Worm (Caenorhabditis elegans): ENCODE measurements around the gene copd-1.

copd-1 gene

ce11 chrIII:6615064-6615463 lies 9.7 kb downstream of the copd-1 start, which contains the start of gene cmtr-2:
Gene cmtr-2 (plus strand): TSS chrIII:6615414.
- TF ChIP-seq lsy-2 (tag; optimal IDR thresholded peaks at IDR 0.05), result peak; percentile 46
- TF ChIP-seq mep-1 (tag; optimal IDR thresholded peaks at IDR 0.05), result peak; percentile 44
- peak; percentile 96 for TF ChIP-seq ces-1 (GFP tag; optimal IDR thresholded peaks at IDR 0.05)
- no peak for TF ChIP-seq flh-1 (GFP tag; optimal IDR thresholded peaks at IDR 0.05)
- TF ChIP-seq nhr-2 (tag; optimal IDR thresholded peaks at IDR 0.05), result peak; percentile 37
- TF ChIP-seq unc-62 (GFP tag; optimal IDR thresholded peaks at IDR 0.05), result no peak
- no peak for TF ChIP-seq nhr-12 (tag; optimal IDR thresholded peaks at IDR 0.05)
- TF ChIP-seq hlh-1 (tag; optimal IDR thresholded peaks at IDR 0.05), result no peak
- TF ChIP-seq ham-2 (GFP tag; optimal IDR thresholded peaks at IDR 0.05), result no peak
- TF ChIP-seq pha-4 (tag; optimal IDR thresholded peaks at IDR 0.05), result peak; percentile 22

- TF ChIP-seq ham-2 (GFP tag; optimal IDR thresholded peaks at IDR 0.05) (no peak), nhr-2 (tag; optimal IDR thresholded peaks at IDR 0.05) (no peak), tbx-8 (GFP tag; optimal IDR thresholded peaks at IDR 0.05) (no peak), zip-8 (tag; optimal IDR thresholded peaks at IDR 0.05) (no peak), drap-1 (GFP tag; optimal IDR thresholded peaks at IDR 0.05) (no peak), pha-4 (tag; optimal IDR thresholded peaks at IDR 0.05) (no peak), nhr-76 (tag; optimal IDR thresholded peaks at IDR 0.05) (no peak), ceh-83 (GFP tag; optimal IDR thresholded peaks at IDR 0.05) (no peak), hlh-1 (tag; optimal IDR thresholded peaks at IDR 0.05) (no peak), mab-5 (tag; optimal IDR thresholded peaks at IDR 0.05) (no peak), unc-39 (tag; optimal IDR thresholded peaks at IDR 0.05) (no peak), blmp-1 (tag; optimal IDR thresholded peaks at IDR 0.05) (no peak), nhr-28 (tag; optimal IDR thresholded peaks at IDR 0.05) (no peak), mls-2 (tag; optimal IDR thresholded peaks at IDR 0.05) (no peak), cnd-1 (tag; optimal IDR thresholded peaks at IDR 0.05) (no peak), flh-1 (GFP tag; optimal IDR thresholded peaks at IDR 0.05) (no peak), sptf-1 (tag; optimal IDR thresholded peaks at IDR 0.05) (no peak), elt-3 (tag; optimal IDR thresholded peaks at IDR 0.05) (no peak), M03D4.4 (tag; optimal IDR thresholded peaks at IDR 0.05) (no peak), ceh-43 (GFP tag; optimal IDR thresholded peaks at IDR 0.05) (no peak)
These were observed 12.5 kb downstream of the copd-1 start, which contains the start of gene ctsa-4.2 for ce11 chrIII:6612282-6612681. Gene ctsa-4.2 (plus strand): TSS chrIII:6612528.

ce11 chrIII:6610522-6610921 lies 14.2 kb downstream of the copd-1 start, which contains the start of gene srh-40:
Gene srh-40 (plus strand): TSS chrIII:6610822.
- TF ChIP-seq mls-2 (tag; optimal IDR thresholded peaks at IDR 0.05) (no peak), nhr-28 (tag; optimal IDR thresholded peaks at IDR 0.05) (no peak), nhr-2 (tag; optimal IDR thresholded peaks at IDR 0.05) (no peak), ceh-43 (GFP tag; optimal IDR thresholded peaks at IDR 0.05) (no peak), bed-3 (GFP tag; optimal IDR thresholded peaks at IDR 0.05) (no peak), ceh-39 (tag; optimal IDR thresholded peaks at IDR 0.05) (no peak), ces-1 (GFP tag; optimal IDR thresholded peaks at IDR 0.05) (no peak), unc-39 (tag; optimal IDR thresholded peaks at IDR 0.05) (no peak), sem-2 (GFP tag; optimal IDR thresholded peaks at IDR 0.05) (no peak), M03D4.4 (tag; optimal IDR thresholded peaks at IDR 0.05) (no peak), elt-3 (tag; optimal IDR thresholded peaks at IDR 0.05) (no peak), tbx-8 (GFP tag; optimal IDR thresholded peaks at IDR 0.05) (no peak), unc-62 (GFP tag; optimal IDR thresholded peaks at IDR 0.05) (no peak), zip-8 (tag; optimal IDR thresholded peaks at IDR 0.05) (no peak), ham-2 (GFP tag; optimal IDR thresholded peaks at IDR 0.05) (no peak)

- TF ChIP-seq lsy-2 (tag; optimal IDR thresholded peaks at IDR 0.05) (peak; percentile 81), ceh-43 (GFP tag; optimal IDR thresholded peaks at IDR 0.05) (no peak), lin-32 (GFP tag; optimal IDR thresholded peaks at IDR 0.05) (no peak), hlh-1 (tag; optimal IDR thresholded peaks at IDR 0.05) (peak; percentile 52), nhr-28 (tag; optimal IDR thresholded peaks at IDR 0.05) (no peak), mep-1 (tag; optimal IDR thresholded peaks at IDR 0.05) (peak; percentile 92), nhr-237 (tag; optimal IDR thresholded peaks at IDR 0.05) (peak; percentile 37), pha-4 (tag; optimal IDR thresholded peaks at IDR 0.05) (peak; percentile 51), ceh-39 (tag; optimal IDR thresholded peaks at IDR 0.05) (no peak)
These were observed 16.6 kb downstream of the copd-1 start, which contains the start of the genes mdh-2 and F20H11.4 for ce11 chrIII:6608101-6608672. Gene mdh-2 (minus strand): TSS chrIII:6608106. Gene F20H11.4 (plus strand): TSS chrIII:6608622.

ce11 chrIII:6607646-6608045 lies 17.1 kb downstream of the copd-1 start:
- no peak for TF ChIP-seq M03D4.4 (tag; optimal IDR thresholded peaks at IDR 0.05)
- no peak for TF ChIP-seq lsy-2 (tag; optimal IDR thresholded peaks at IDR 0.05)
- TF ChIP-seq mep-1 (tag; optimal IDR thresholded peaks at IDR 0.05), result no peak
- TF ChIP-seq blmp-1 (tag; optimal IDR thresholded peaks at IDR 0.05), result no peak
- no peak for TF ChIP-seq mls-2 (tag; optimal IDR thresholded peaks at IDR 0.05)
- no peak for TF ChIP-seq nhr-12 (tag; optimal IDR thresholded peaks at IDR 0.05)
- TF ChIP-seq pha-4 (tag; optimal IDR thresholded peaks at IDR 0.05), result no peak
- TF ChIP-seq ham-2 (GFP tag; optimal IDR thresholded peaks at IDR 0.05), result no peak
- no peak for TF ChIP-seq ces-1 (GFP tag; optimal IDR thresholded peaks at IDR 0.05)
- TF ChIP-seq unc-120 (tag; optimal IDR thresholded peaks at IDR 0.05; ENCODE audit: poor library complexity, severe bottlenecking), result no peak
- TF ChIP-seq ceh-39 (tag; optimal IDR thresholded peaks at IDR 0.05), result no peak
- no peak for TF ChIP-seq ceh-43 (GFP tag; optimal IDR thresholded peaks at IDR 0.05)
- no peak for TF ChIP-seq mab-5 (tag; optimal IDR thresholded peaks at IDR 0.05)
- no peak for TF ChIP-seq lin-13 (tag; optimal IDR thresholded peaks at IDR 0.05)
- no peak for TF ChIP-seq snpc-4 (tag; optimal IDR thresholded peaks at IDR 0.05)
- TF ChIP-seq nhr-237 (tag; optimal IDR thresholded peaks at IDR 0.05), result no peak
- no peak for TF ChIP-seq nhr-28 (tag; optimal IDR thresholded peaks at IDR 0.05)
- TF ChIP-seq nhr-2 (tag; optimal IDR thresholded peaks at IDR 0.05), result no peak

All from whole organism, mixed stage, embryonic.